Fruit fly (Drosophila melanogaster) whole organism, prepupa: ENCODE data around the gene CG13310.

Experiments
- Blimp-1 ChIP-seq: fragments of 200-800 bp; sonication (Bioruptor generic); optimal IDR thresholded peaks from 3 replicates; lab custom pipeline; 2017; ENCODE audit warnings: missing biosample characterization, missing genetic modification characterization, mild to moderate bottlenecking, moderate library complexity, missing genetic modification reagents
- CG10669 ChIP-seq: fragments of 200-800 bp; sonication (Bioruptor generic); optimal IDR thresholded peaks from 3 replicates; lab custom pipeline; 2018; ENCODE audit warnings: missing biosample characterization, mild to moderate bottlenecking, missing genetic modification characterization, moderate library complexity
- CG11294 ChIP-seq: fragments of 200-800 bp; sonication (Bioruptor generic); IDR thresholded peaks from 2 replicates; pipeline ENCODE4 v1.3.6; 2022; ENCODE audit warnings: missing biosample characterization, missing genetic modification characterization
- CG11902 ChIP-seq: fragments of 200-800 bp; sonication (Bioruptor generic); optimal IDR thresholded peaks from 3 replicates; lab custom pipeline; 2016; ENCODE audit warnings: missing biosample characterization, missing genetic modification characterization
- CG1621 ChIP-seq: fragments of 200-800 bp; sonication (Bioruptor generic); optimal IDR thresholded peaks from 3 replicates; lab custom pipeline; 2018; ENCODE audit warnings: missing biosample characterization, mild to moderate bottlenecking, missing genetic modification characterization
- CG16779 ChIP-seq: fragments of 200-800 bp; sonication (Bioruptor generic); optimal IDR thresholded peaks from 3 replicates; lab custom pipeline; 2017; ENCODE audit warnings: missing biosample characterization, mild to moderate bottlenecking, missing genetic modification characterization
- CG3032 ChIP-seq: fragments of 200-800 bp; optimal IDR thresholded peaks from 2 replicates; lab custom pipeline; 2019; ENCODE audit warnings: missing biosample characterization, mild to moderate bottlenecking, missing genetic modification characterization, moderate library complexity
- CG31627 ChIP-seq: fragments of 200-800 bp; sonication (Bioruptor generic); optimal IDR thresholded peaks from 3 replicates; lab custom pipeline; 2016; ENCODE audit warnings: missing biosample characterization, missing genetic modification characterization
- CG34406 ChIP-seq: fragments of 200-800 bp; sonication (Bioruptor generic); optimal IDR thresholded peaks from 3 replicates; lab custom pipeline; 2016; ENCODE audit warnings: missing biosample characterization, missing genetic modification characterization
- CG3919 ChIP-seq: fragments of 200-800 bp; sonication (Bioruptor generic); optimal IDR thresholded peaks from 3 replicates; lab custom pipeline; 2016; ENCODE audit warnings: missing biosample characterization, missing genetic modification characterization
- CG4318 ChIP-seq: fragments of 200-800 bp; sonication (Bioruptor generic); optimal IDR thresholded peaks from 3 replicates; lab custom pipeline; 2017; ENCODE audit warnings: missing biosample characterization, mild to moderate bottlenecking, missing genetic modification characterization
- CG6276 ChIP-seq: fragments of 200-800 bp; sonication (Bioruptor generic); optimal IDR thresholded peaks from 2 replicates; lab custom pipeline; 2017; ENCODE audit warnings: missing biosample characterization, mild to moderate bottlenecking, missing genetic modification characterization
- CG6808 ChIP-seq: fragments of 200-800 bp; sonication (Bioruptor generic); optimal IDR thresholded peaks from 3 replicates; lab custom pipeline; 2017; ENCODE audit warnings: missing biosample characterization, missing genetic modification characterization, mild to moderate bottlenecking, moderate library complexity, missing genetic modification reagents
- CG6854 ChIP-seq: fragments of 200-800 bp; sonication (Bioruptor generic); optimal IDR thresholded peaks from 2 replicates; lab custom pipeline; 2017; ENCODE audit warnings: missing biosample characterization, mild to moderate bottlenecking, missing genetic modification characterization
- CG7368 ChIP-seq: fragments of 200-800 bp; sonication (Bioruptor generic); optimal IDR thresholded peaks from 3 replicates; lab custom pipeline; 2016; ENCODE audit warnings: missing biosample characterization, missing genetic modification characterization
- CG8119 ChIP-seq: fragments of 200-800 bp; sonication (Bioruptor generic); IDR thresholded peaks from 3 replicates; pipeline ENCODE4 v1.3.6; 2022; ENCODE audit warnings: missing biosample characterization, missing genetic modification characterization
- CG8632 ChIP-seq: fragments of 200-800 bp; sonication (Bioruptor generic); optimal IDR thresholded peaks from 3 replicates; lab custom pipeline; 2016; ENCODE audit warnings: missing biosample characterization, missing genetic modification characterization
- Eip75B ChIP-seq: fragments of 200-800 bp; sonication (Bioruptor generic); optimal IDR thresholded peaks from 3 replicates; lab custom pipeline; 2016; ENCODE audit warnings: missing biosample characterization, missing genetic modification characterization
- Eip78C ChIP-seq: fragments of 200-800 bp; sonication (Bioruptor generic); peaks from one replicate; lab custom pipeline; 2016; ENCODE audit warnings: missing biosample characterization, missing genetic modification characterization
- Gug ChIP-seq: fragments of 200-800 bp; sonication (Bioruptor generic); IDR thresholded peaks from 2 replicates; pipeline ENCODE4 v1.3.6; 2022; ENCODE audit warnings: missing biosample characterization, missing genetic modification characterization
- Met ChIP-seq: fragments of 200-800 bp; sonication (Bioruptor generic); optimal IDR thresholded peaks from 3 replicates; lab custom pipeline; 2016; ENCODE audit warnings: missing biosample characterization, missing genetic modification characterization
- OdsH ChIP-seq: fragments of 200-800 bp; sonication (Bioruptor generic); optimal IDR thresholded peaks from 3 replicates; lab custom pipeline; 2016; ENCODE audit warnings: missing biosample characterization, missing genetic modification characterization
- Sox102F ChIP-seq: fragments of 200-800 bp; sonication (Bioruptor generic); optimal IDR thresholded peaks from 2 replicates; lab custom pipeline; 2016; ENCODE audit warnings: missing biosample characterization, mild to moderate bottlenecking, missing genetic modification characterization
- Sox14 ChIP-seq: fragments of 200-800 bp; sonication (Bioruptor generic); optimal IDR thresholded peaks from 3 replicates; lab custom pipeline; 2016; ENCODE audit warnings: missing biosample characterization, missing genetic modification characterization
- acj6 ChIP-seq: fragments of 200-800 bp; sonication (Bioruptor generic); optimal IDR thresholded peaks from 3 replicates; lab custom pipeline; 2016; ENCODE audit warnings: missing biosample characterization, missing genetic modification characterization
- dac ChIP-seq: fragments of 200-800 bp; sonication (Bioruptor generic); optimal IDR thresholded peaks from 2 replicates; lab custom pipeline; 2017; ENCODE audit warnings: missing biosample characterization, mild to moderate bottlenecking, missing genetic modification characterization
- dsx ChIP-seq: fragments of 200-800 bp; optimal IDR thresholded peaks from 3 replicates; lab custom pipeline; 2019; ENCODE audit warnings: missing biosample characterization, mild to moderate bottlenecking, missing genetic modification characterization, moderate library complexity; ENCODE audit not compliant: poor library complexity, severe bottlenecking
- eg ChIP-seq: fragments of 200-800 bp; sonication (Bioruptor generic); IDR thresholded peaks from 3 replicates; pipeline ENCODE4 v1.3.6; 2022; ENCODE audit warnings: missing biosample characterization, missing genetic modification characterization
- esn ChIP-seq: fragments of 200-800 bp; sonication (Bioruptor generic); optimal IDR thresholded peaks from 2 replicates; lab custom pipeline; 2016; ENCODE audit warnings: missing biosample characterization, mild to moderate bottlenecking, missing genetic modification characterization, moderate library complexity
- lz ChIP-seq: fragments of 200-800 bp; sonication (Bioruptor generic); optimal IDR thresholded peaks from 3 replicates; lab custom pipeline; 2016; ENCODE audit warnings: missing biosample characterization, missing genetic modification characterization
- net ChIP-seq: fragments of 200-800 bp; sonication (Bioruptor generic); optimal IDR thresholded peaks from 3 replicates; lab custom pipeline; 2016; ENCODE audit warnings: missing biosample characterization, missing genetic modification characterization
- pdm3 ChIP-seq: fragments of 200-800 bp; sonication (Bioruptor generic); optimal IDR thresholded peaks from 3 replicates; lab custom pipeline; 2016; ENCODE audit warnings: missing biosample characterization, missing genetic modification characterization
- salr ChIP-seq, 2 experiments: fragments of 200-800 bp; sonication (Bioruptor generic); optimal IDR thresholded peaks; 3 replicates each; lab custom pipeline; 2016 to 2018; ENCODE audit warnings: missing biosample characterization in 2 of 2, missing genetic modification characterization in 2 of 2, mild to moderate bottlenecking in 1 of 2
- ss ChIP-seq, 2 experiments: fragments of 200-800 bp; sonication (Bioruptor generic); optimal IDR thresholded peaks; 2 replicates in 1 of 2; 3 replicates in 1 of 2; lab custom pipeline; 2017 to 2018; ENCODE audit warnings: mild to moderate bottlenecking in 2 of 2, missing biosample characterization in 2 of 2, missing genetic modification characterization in 2 of 2, moderate library complexity in 1 of 2
- svp ChIP-seq: fragments of 200-800 bp; sonication (Bioruptor generic); peaks from one replicate; lab custom pipeline; 2016; ENCODE audit warnings: missing biosample characterization, missing genetic modification characterization
- topi ChIP-seq: fragments of 200-800 bp; sonication (Bioruptor generic); optimal IDR thresholded peaks from 3 replicates; lab custom pipeline; 2016; ENCODE audit warnings: missing biosample characterization, missing genetic modification characterization

CG13310 gene

dm6 chr3L:8823730-8824374 lies 23.5 kb upstream of the CG13310 start (continued):
- TF ChIP-seq Sox102F (GFP tag; lab: Kevin White, UChicago) (peak; percentile 50), Met (GFP tag; lab: Kevin White, UChicago) (peak; percentile 55), CG34406 (GFP tag; lab: Kevin White, UChicago) (peak; percentile 79), salr (GFP tag; optimal IDR thresholded peaks at IDR 0.05; lab: Kevin White, UChicago) (peak; percentile 67 to 83), CG11294 (GFP tag; lab: Robert Waterston, UW) (no peak), CG3032 (tag; lab: Kevin White, UChicago) (peak; percentile 84), ss (GFP tag; optimal IDR thresholded peaks at IDR 0.05; lab: Kevin White, UChicago) (peak; percentile 76 to 81), CG8632 (GFP tag; lab: Kevin White, UChicago) (peak; percentile 79), lz (GFP tag; lab: Kevin White, UChicago) (peak; percentile 45), Eip78C (GFP tag; lab: Kevin White, UChicago) (peak; percentile 87), CG11902 (GFP tag; lab: Kevin White, UChicago) (no peak), pdm3 (peak; percentile 67), Eip75B (GFP tag; lab: Kevin White, UChicago) (peak; percentile 51), net (peak; percentile 75), esn (peak; percentile 57), acj6 (GFP tag; lab: Kevin White, UChicago) (peak; percentile 83), CG7368 (peak; percentile 38), dac (GFP tag; lab: Kevin White, UChicago) (no peak), CG16779 (tag; lab: Kevin White, UChicago) (no peak), svp (peak; percentile 78), eg (peak; percentile 71)

dm6 chr3L:8822881-8823435 lies 22.6 kb upstream of the CG13310 start:
- TF ChIP-seq CG6276 (no peak), ss (GFP tag; optimal IDR thresholded peaks at IDR 0.05; lab: Kevin White, UChicago) (no peak), CG1621 (tag; lab: Kevin White, UChicago) (peak; percentile 6), CG16779 (tag; lab: Kevin White, UChicago) (no peak), CG6854 (GFP tag; lab: Kevin White, UChicago) (no peak), Blimp-1 (GFP tag; lab: Kevin White, UChicago) (peak; percentile 91), Gug (GFP tag; lab: Robert Waterston, UW) (no peak), OdsH (GFP tag; lab: Kevin White, UChicago) (no peak), topi (no peak), eg (0 out of 3 replicates have a peak, but pooled peaks have one; percentile 15), dsx (GFP tag; lab: Kevin White, UChicago) (peak; percentile 7), Eip78C (GFP tag; lab: Kevin White, UChicago) (no peak), CG8632 (GFP tag; lab: Kevin White, UChicago) (no peak), Sox14 (GFP tag; lab: Kevin White, UChicago) (no peak), CG6808 (GFP tag; lab: Kevin White, UChicago) (peak; percentile 45), CG10669 (GFP tag; lab: Kevin White, UChicago) (no peak), CG3919 (GFP tag; lab: Kevin White, UChicago) (no peak), esn (no peak), CG4318 (GFP tag; lab: Kevin White, UChicago) (no peak), CG31627 (GFP tag; lab: Kevin White, UChicago) (no peak), CG8119 (GFP tag; lab: Robert Waterston, UW) (no peak), svp (no peak)
